Fruit fly (Drosophila melanogaster) whole organism, pupa: ENCODE data around the gene kri.

Experiments used
- CG10348 ChIP-seq: fragments of 200-800 bp; sonication (Bioruptor generic); IDR thresholded peaks from 2 replicates; pipeline ENCODE4 v1.3.6; 2022; ENCODE audit warnings: missing biosample characterization, missing genetic modification characterization
- CG12605 ChIP-seq: fragments of 200-800 bp; sonication (Bioruptor generic); IDR thresholded peaks from 2 replicates; pipeline ENCODE4 v1.3.6; 2022; ENCODE audit warnings: missing biosample characterization, missing genetic modification characterization
- CG13204 ChIP-seq: fragments of 200-800 bp; sonication (Bioruptor generic); optimal IDR thresholded peaks from 2 replicates; lab custom pipeline; 2018; ENCODE audit warnings: missing biosample characterization, mild to moderate bottlenecking, missing genetic modification characterization, moderate library complexity
- CG14655 ChIP-seq: fragments of 200-800 bp; sonication (Bioruptor generic); optimal IDR thresholded peaks from 3 replicates; lab custom pipeline; 2017; ENCODE audit warnings: mild to moderate bottlenecking, missing biosample characterization, missing genetic modification reagents, missing genetic modification characterization
- CG32121 ChIP-seq: fragments of 200-800 bp; sonication (Bioruptor generic); IDR thresholded peaks from 2 replicates; pipeline ENCODE4 v1.3.6; 2022; ENCODE audit warnings: missing biosample characterization, missing genetic modification characterization
- CG8159 ChIP-seq: fragments of 200-800 bp; sonication (Bioruptor generic); optimal IDR thresholded peaks from 3 replicates; lab custom pipeline; 2018; ENCODE audit warnings: missing biosample characterization, mild to moderate bottlenecking, missing genetic modification characterization, moderate library complexity
- CG8301 ChIP-seq: fragments of 200-800 bp; sonication (Bioruptor generic); optimal IDR thresholded peaks from 2 replicates; lab custom pipeline; 2018; ENCODE audit warnings: missing biosample characterization, mild to moderate bottlenecking, missing genetic modification characterization
- CG9948 ChIP-seq: fragments of 200-800 bp; sonication (Bioruptor generic); optimal IDR thresholded peaks from 2 replicates; lab custom pipeline; 2018; ENCODE audit warnings: missing biosample characterization, mild to moderate bottlenecking, missing genetic modification characterization, moderate library complexity
- D1 ChIP-seq: fragments of 200-800 bp; sonication (Bioruptor generic); optimal IDR thresholded peaks from 2 replicates; lab custom pipeline; 2018; ENCODE audit warnings: missing biosample characterization, mild to moderate bottlenecking, missing genetic modification characterization, moderate library complexity
- Pif1A ChIP-seq: fragments of 200-800 bp; sonication (Bioruptor generic); optimal IDR thresholded peaks from 3 replicates; lab custom pipeline; 2016; ENCODE audit warnings: missing biosample characterization, missing genetic modification characterization
- Pif1B ChIP-seq: fragments of 200-800 bp; sonication (Bioruptor generic); optimal IDR thresholded peaks from 3 replicates; lab custom pipeline; 2016; ENCODE audit warnings: missing biosample characterization, missing genetic modification characterization
- gl ChIP-seq: fragments of 200-800 bp; sonication (Bioruptor generic); optimal IDR thresholded peaks from 2 replicates; lab custom pipeline; 2018; ENCODE audit warnings: missing biosample characterization, mild to moderate bottlenecking, missing genetic modification characterization

dm6 chr3L:5831890-5832289 is 21.1 kb downstream of the kri start:
- TF ChIP-seq CG32121 (no peak), D1 (tag; lab: Kevin White, UChicago) (no peak), CG13204 (GFP tag; lab: Kevin White, UChicago) (no peak), CG8159 (tag; lab: Kevin White, UChicago) (no peak), Pif1A (GFP tag; lab: Kevin White, UChicago) (no peak), Pif1B (GFP tag; lab: Kevin White, UChicago) (no peak), CG8301 (tag; lab: Kevin White, UChicago) (no peak), CG9948 (tag; lab: Kevin White, UChicago) (no peak), gl (tag; lab: Kevin White, UChicago) (no peak), CG14655 (GFP tag; lab: Kevin White, UChicago) (no peak), CG10348 (no peak), CG12605 (no peak)
